Worm (Caenorhabditis elegans) whole organism, L4/young adult: ENCODE measurements around the gene srt-42.

Experiments used
- W03F9.2 ChIP-seq: fragments of 150-350 bp; optimal IDR thresholded peaks from 2 replicates; lab custom pipeline; 2014; ENCODE audit warnings: missing biosample characterization, missing genetic modification characterization
- him-1 ChIP-seq: sonication (generic microtip); optimal IDR thresholded peaks from 2 replicates; lab custom pipeline; 2016; ENCODE audit warnings: missing genotype, missing genetic modification reagents, missing genetic modification characterization, missing compliant biosample characterization

DNA sequence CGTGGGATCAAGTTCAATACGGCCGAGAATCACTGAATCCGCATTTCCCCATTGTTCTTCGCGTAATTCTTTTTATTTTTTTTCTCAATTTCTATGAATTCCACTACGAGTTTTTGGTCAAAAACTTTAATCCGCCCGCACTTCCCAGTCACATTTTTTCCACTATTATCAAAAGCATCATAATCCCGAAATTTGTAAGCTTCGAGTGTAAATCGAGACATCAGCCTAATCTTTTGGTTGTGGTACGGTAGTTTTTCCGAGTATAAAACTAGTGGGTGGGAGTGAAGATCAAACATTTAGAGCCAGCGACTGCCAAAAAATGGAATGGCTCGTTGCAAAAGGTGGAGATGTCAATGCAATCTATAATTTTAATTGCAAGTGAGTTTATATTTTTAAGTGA lies at the start of gene srt-42:
- TF ChIP-seq W03F9.2 (tag; lab: Kevin White, UChicago) (no peak), him-1 (no peak)
